Fruit fly (Drosophila melanogaster) whole organism: ENCODE results near the gene CG7991.

Source experiments
- Dll ChIP-seq: fragments of >200 bp; optimal IDR thresholded peaks from 2 replicates; lab custom pipeline; 2017
- EcR ChIP-seq, 2 experiments: fragments of >200 bp; optimal IDR thresholded peaks; 2 replicates each; lab custom pipeline; 2017; ENCODE audit warnings: missing biosample characterization in 2 of 2, missing genetic modification characterization in 2 of 2, missing genetic modification reagents in 2 of 2
- pan ChIP-seq: fragments of >200 bp; optimal IDR thresholded peaks from 2 replicates; lab custom pipeline; 2017
- psq ChIP-seq: fragments of >200 bp; optimal IDR thresholded peaks from 2 replicates; lab custom pipeline; 2017
- usp ChIP-seq: fragments of >200 bp; optimal IDR thresholded peaks from 2 replicates; lab custom pipeline; 2017; ENCODE audit warnings: missing biosample characterization, missing genetic modification characterization, mixed read lengths

- no peak for TF ChIP-seq usp (GFP tag; lab: Kevin White, UChicago)
- TF ChIP-seq psq (lab: Kevin White, UChicago), result no peak
- no peak for TF ChIP-seq pan (lab: Kevin White, UChicago)
- no peak for TF ChIP-seq Dll (lab: Kevin White, UChicago)
- TF ChIP-seq EcR (GFP tag; optimal IDR thresholded peaks at IDR 0.05; lab: Kevin White, UChicago), result no peak
Observed at dm6 chr3L:1664876-1665275, 9.6 kb upstream of the CG7991 start, which contains the start of the genes Srrm234 and CG7974.
